Worm (Caenorhabditis elegans) whole organism, L4 larva: ENCODE data around the gene sre-5.

Experiments used
- Y75B8A.6 ChIP-seq: fragments of 200-800 bp; sonication (Bioruptor generic); IDR thresholded peaks from 2 replicates; pipeline ENCODE4 v1.3.6; 2022; ENCODE audit warnings: missing genetic modification reagents, missing genetic modification characterization, missing compliant biosample characterization
- egl-27 ChIP-seq: sonication (generic microtip); optimal IDR thresholded peaks from 3 replicates; lab custom pipeline; 2017; ENCODE audit warnings: missing biosample characterization, missing genetic modification reagents, missing genetic modification characterization
- fos-1 ChIP-seq: fragments of 150-350 bp; optimal IDR thresholded peaks from 2 replicates; lab custom pipeline; 2014; ENCODE audit warnings: missing biosample characterization, missing genetic modification characterization
- jun-1 ChIP-seq: fragments of 150-350 bp; optimal IDR thresholded peaks from 2 replicates; lab custom pipeline; 2014; ENCODE audit warnings: missing biosample characterization, missing genetic modification reagents, missing genetic modification characterization
- mdt-29 ChIP-seq: fragments of 200-800 bp; sonication (Bioruptor generic); IDR thresholded peaks from 2 replicates; pipeline ENCODE4 v1.3.6; 2022; ENCODE audit warnings: missing genetic modification reagents, missing genetic modification characterization, missing compliant biosample characterization
- mes-2 ChIP-seq: sonication (generic microtip); optimal IDR thresholded peaks from 2 replicates; lab custom pipeline; 2016; ENCODE audit warnings: missing genotype, mild to moderate bottlenecking, missing genetic modification characterization, missing compliant biosample characterization; ENCODE audit not compliant: poor library complexity, severe bottlenecking
- mxl-2 ChIP-seq: fragments of 200-800 bp; sonication (Bioruptor generic); conservative IDR thresholded peaks from 2 replicates; pipeline ENCODE4 v1.3.6; 2022; ENCODE audit warnings: missing genetic modification reagents, missing genetic modification characterization, missing compliant biosample characterization
- nhr-48 ChIP-seq: sonication (generic microtip); optimal IDR thresholded peaks from 2 replicates; lab custom pipeline; 2016; ENCODE audit warnings: mild to moderate bottlenecking, missing genetic modification characterization, missing compliant biosample characterization
- nhr-76 ChIP-seq: fragments of 150-350 bp; optimal IDR thresholded peaks from 2 replicates; lab custom pipeline; 2014; ENCODE audit warnings: missing biosample characterization, missing genetic modification characterization
- pha-4 ChIP-seq, 2 experiments: fragments of 150-350 bp in 1 of 2; fragments of 200-800 bp in 1 of 2; sonication (Bioruptor generic) in 1 of 2; IDR thresholded peaks in 1 of 2; optimal IDR thresholded peaks in 1 of 2; 2 replicates each; pipeline versions ENCODE4 v1.3.6 to Lab custom; 2014 to 2022; ENCODE audit warnings: missing genetic modification characterization in 2 of 2, missing genetic modification reagents in 2 of 2, missing biosample characterization in 1 of 2, missing compliant biosample characterization in 1 of 2
- sdz-12 ChIP-seq: fragments of 200-800 bp; sonication (Bioruptor generic); optimal IDR thresholded peaks from 2 replicates; lab custom pipeline; 2018; ENCODE audit warnings: mild to moderate bottlenecking, missing genetic modification characterization, missing compliant biosample characterization
- zip-2 ChIP-seq: fragments of 150-350 bp; optimal IDR thresholded peaks from 2 replicates; lab custom pipeline; 2014; ENCODE audit warnings: missing biosample characterization, missing genetic modification characterization
- ztf-11 ChIP-seq: fragments of 150-350 bp; optimal IDR thresholded peaks from 2 replicates; lab custom pipeline; 2014; ENCODE audit warnings: missing biosample characterization, missing genetic modification characterization

- TF ChIP-seq mdt-29, result no peak
- no peak for TF ChIP-seq pha-4 (GFP tag; IDR thresholded peaks at IDR 0.05; lab: Robert Waterston, UW)
- TF ChIP-seq pha-4 (tag; optimal IDR thresholded peaks at IDR 0.05; lab: Kevin White, UChicago), result no peak
- no peak for TF ChIP-seq fos-1 (tag; lab: Kevin White, UChicago)
- no peak for TF ChIP-seq jun-1 (tag; lab: Kevin White, UChicago)
- no peak for TF ChIP-seq zip-2
- TF ChIP-seq mes-2 (tag; lab: Kevin White, UChicago), result no peak
- TF ChIP-seq Y75B8A.6 (GFP tag; lab: Robert Waterston, UW), result no peak
- no peak for TF ChIP-seq egl-27
- no peak for TF ChIP-seq nhr-48 (tag; lab: Kevin White, UChicago)
- TF ChIP-seq mxl-2 (GFP tag; lab: Robert Waterston, UW), result no peak
- TF ChIP-seq nhr-76, result no peak
- no peak for TF ChIP-seq sdz-12 (GFP tag; lab: Kevin White, UChicago)
- no peak for TF ChIP-seq ztf-11 (tag; lab: Kevin White, UChicago)
Observed at ce11 chrIV:3610987-3611386, 46.0 kb downstream of the sre-5 start.
